Worm (Caenorhabditis elegans): ENCODE results near the gene cest-26.

cest-26 gene

ce11 chrX:4444073-4444472 lies 6.6 kb upstream of the cest-26 start (continued):
- TF ChIP-seq cey-2 (tag; optimal IDR thresholded peaks at IDR 0.05; ENCODE audit: borderline replicate concordance, insufficient read depth) = no peak
- peak; percentile 29 for TF ChIP-seq T20F7.1 (GFP tag; optimal IDR thresholded peaks at IDR 0.05)
- 0 out of 2 replicates have a peak, but pooled peaks have one; percentile 12 for TF ChIP-seq nhr-41 (GFP tag; IDR thresholded peaks at IDR 0.05)
- peak; percentile 78 for TF ChIP-seq dmd-8 (GFP tag; IDR thresholded peaks at IDR 0.05)
- no peak for TF ChIP-seq nhr-10 (tag; optimal IDR thresholded peaks at IDR 0.05)
- peak; percentile 29 for TF ChIP-seq Y48G9A.11 (GFP tag; IDR thresholded peaks at IDR 0.05)
- peak; percentile 46 for TF ChIP-seq nhr-48 (tag; optimal IDR thresholded peaks at IDR 0.05)
- TF ChIP-seq nhr-237 (tag; optimal IDR thresholded peaks at IDR 0.05) = no peak
- TF ChIP-seq fos-1 (tag; optimal IDR thresholded peaks at IDR 0.05) = no peak
- no peak for TF ChIP-seq unc-39 (tag; optimal IDR thresholded peaks at IDR 0.05)
- TF ChIP-seq ceh-62 (tag; optimal IDR thresholded peaks at IDR 0.05) = no peak
- no peak for TF ChIP-seq daf-8 (GFP tag; IDR thresholded peaks at IDR 0.05)
- no peak for TF ChIP-seq R02D3.7 (tag; optimal IDR thresholded peaks at IDR 0.05)
- TF ChIP-seq nhr-102 (tag; optimal IDR thresholded peaks at IDR 0.05) = peak; percentile 49
- 0 out of 2 replicates have a peak, but pooled peaks have one; percentile 48 for TF ChIP-seq tra-1 (GFP tag; IDR thresholded peaks at IDR 0.05)
- TF ChIP-seq daf-16 (GFP tag; optimal IDR thresholded peaks at IDR 0.05) = peak; percentile 1 to 73
- TF ChIP-seq daf-16 (tag; optimal IDR thresholded peaks at IDR 0.05) = peak; percentile 73
- TF ChIP-seq ceh-44 (GFP tag; IDR thresholded peaks at IDR 0.05) = peak; percentile 64; the same call in 1 of the 2 replicates
- TF ChIP-seq attf-4 (tag; optimal IDR thresholded peaks at IDR 0.05) = no peak
- TF ChIP-seq spr-1 (tag; optimal IDR thresholded peaks at IDR 0.05) = peak; percentile 28
- TF ChIP-seq T26A8.4 (GFP tag; IDR thresholded peaks at IDR 0.05) = peak; percentile 83
- no peak for TF ChIP-seq daf-12 (tag; optimal IDR thresholded peaks at IDR 0.05)
- TF ChIP-seq ctbp-1 (GFP tag; IDR thresholded peaks at IDR 0.05) = peak; percentile 88
- peak; percentile 72 for TF ChIP-seq lin-38 (GFP tag; IDR thresholded peaks at IDR 0.05)
- TF ChIP-seq nhr-42 (GFP tag; IDR thresholded peaks at IDR 0.05) = no peak
- TF ChIP-seq ceh-82 (tag; optimal IDR thresholded peaks at IDR 0.05) = no peak
- TF ChIP-seq sdz-12 (GFP tag; optimal IDR thresholded peaks at IDR 0.05) = no peak
- TF ChIP-seq ztf-7 (tag; optimal IDR thresholded peaks at IDR 0.05) = no peak
- TF ChIP-seq nhr-77 (tag; optimal IDR thresholded peaks at IDR 0.05) = peak; percentile 36
- peak; percentile 52; the same call in 1 of the 2 replicates for TF ChIP-seq daf-19 (GFP tag; conservative IDR thresholded peaks at IDR 0.05)
- TF ChIP-seq nhr-76 (tag; optimal IDR thresholded peaks at IDR 0.05) = no peak
- peak; percentile 91 for TF ChIP-seq egl-43 (GFP tag; IDR thresholded peaks at IDR 0.05)
- TF ChIP-seq jun-1 (tag; optimal IDR thresholded peaks at IDR 0.05) = no peak
- TF ChIP-seq mxl-2 (GFP tag; conservative IDR thresholded peaks at IDR 0.05) = 0 out of 2 replicates have a peak, but pooled peaks have one; percentile 9
- peak; percentile 87 for TF ChIP-seq snpc-1.2 (GFP tag; IDR thresholded peaks at IDR 0.05)
- no peak for TF ChIP-seq fkh-10 (GFP tag; optimal IDR thresholded peaks at IDR 0.05)
- no peak for TF ChIP-seq ZK546.5 (tag; optimal IDR thresholded peaks at IDR 0.05)
- TF ChIP-seq Y75B8A.6 (GFP tag; IDR thresholded peaks at IDR 0.05) = peak; percentile 82; the same call in 1 of the 2 replicates
- 0 out of 2 replicates have a peak, but pooled peaks have one; percentile 52 for TF ChIP-seq zfp-3 (GFP tag; conservative IDR thresholded peaks at IDR 0.05)
- peak in 1 of 2 experiments; percentile 28 for TF ChIP-seq unc-62 (GFP tag; optimal IDR thresholded peaks at IDR 0.05 in 1 of 2)
- no peak for TF ChIP-seq unc-62 (tag; optimal IDR thresholded peaks at IDR 0.05)
- no peak for TF ChIP-seq zip-2 (tag; optimal IDR thresholded peaks at IDR 0.05)
- 0 out of 2 replicates have a peak, but pooled peaks have one; percentile 21 for TF ChIP-seq lin-29 (GFP tag; IDR thresholded peaks at IDR 0.05)
- peak; percentile 28 for TF ChIP-seq nhr-25 (tag; optimal IDR thresholded peaks at IDR 0.05; ENCODE audit: borderline replicate concordance, insufficient read depth)
- TF ChIP-seq dpl-1 (GFP tag; optimal IDR thresholded peaks at IDR 0.05) = peak; percentile 11
- TF ChIP-seq F10B5.3 (tag; optimal IDR thresholded peaks at IDR 0.05) = peak; percentile 31
- peak; percentile 70 for TF ChIP-seq Y5F2A.4 (GFP tag; optimal IDR thresholded peaks at IDR 0.05)
- TF ChIP-seq lsy-2 (tag; optimal IDR thresholded peaks at IDR 0.05) = peak in 1 of 2 experiments; percentile 60
- no peak for TF ChIP-seq ceh-28 (tag; optimal IDR thresholded peaks at IDR 0.05)
- peak; percentile 89 for TF ChIP-seq pha-4 (GFP tag; IDR thresholded peaks at IDR 0.05)
- no peak for TF ChIP-seq pha-4 (tag; optimal IDR thresholded peaks at IDR 0.05)
- peak; percentile 69 for TF ChIP-seq nhr-111 (GFP tag; optimal IDR thresholded peaks at IDR 0.05)

Data from whole organism, L4 larva.